Worm (Caenorhabditis elegans) whole organism, mixed stage, embryonic: Measurements from ENCODE around the gene acl-9.

Experiments used
- bed-3 ChIP-seq: fragments of 200-800 bp; sonication (Bioruptor generic); optimal IDR thresholded peaks from 3 replicates; lab custom pipeline; 2018; ENCODE audit warnings: mild to moderate bottlenecking, missing genetic modification characterization, moderate library complexity, missing compliant biosample characterization
- blmp-1 ChIP-seq: fragments of 150-350 bp; optimal IDR thresholded peaks from 2 replicates; lab custom pipeline; 2014; ENCODE audit warnings: missing biosample characterization, missing genetic modification characterization
- ceh-39 ChIP-seq: fragments of 150-350 bp; optimal IDR thresholded peaks from 2 replicates; lab custom pipeline; 2014; ENCODE audit warnings: missing biosample characterization, missing genetic modification characterization
- ceh-43 ChIP-seq: fragments of 200-800 bp; sonication (Bioruptor generic); optimal IDR thresholded peaks from 2 replicates; lab custom pipeline; 2018; ENCODE audit warnings: mild to moderate bottlenecking, missing genetic modification characterization, moderate library complexity, missing compliant biosample characterization
- ceh-83 ChIP-seq: fragments of 200-800 bp; sonication (Bioruptor generic); optimal IDR thresholded peaks from 2 replicates; lab custom pipeline; 2018; ENCODE audit warnings: mild to moderate bottlenecking, missing genetic modification characterization, missing compliant biosample characterization
- ces-1 ChIP-seq: fragments of 150-350 bp; optimal IDR thresholded peaks from 2 replicates; lab custom pipeline; 2014; ENCODE audit warnings: missing biosample characterization, missing genetic modification reagents, missing genetic modification characterization
- drap-1 ChIP-seq: fragments of 200-800 bp; sonication (Bioruptor generic); optimal IDR thresholded peaks from 3 replicates; lab custom pipeline; 2018; ENCODE audit warnings: mild to moderate bottlenecking, missing genetic modification characterization, missing compliant biosample characterization
- elt-1 ChIP-seq: sonication (generic microtip); optimal IDR thresholded peaks from 2 replicates; lab custom pipeline; 2017; ENCODE audit warnings: missing genetic modification characterization, mild to moderate bottlenecking, missing compliant biosample characterization, antibody characterized with exemption, moderate library complexity, borderline replicate concordance; ENCODE audit not compliant: insufficient read depth
- flh-1 ChIP-seq: fragments of 200-800 bp; sonication (Bioruptor generic); optimal IDR thresholded peaks from 2 replicates; lab custom pipeline; 2018; ENCODE audit warnings: mild to moderate bottlenecking, missing genetic modification characterization, moderate library complexity, missing compliant biosample characterization
- ham-2 ChIP-seq: fragments of 200-800 bp; sonication (Bioruptor generic); optimal IDR thresholded peaks from 2 replicates; lab custom pipeline; 2018; ENCODE audit warnings: mild to moderate bottlenecking, missing genetic modification characterization, missing compliant biosample characterization
- hlh-1 ChIP-seq: fragments of 150-350 bp; optimal IDR thresholded peaks from 2 replicates; lab custom pipeline; 2014; ENCODE audit warnings: missing biosample characterization, missing genetic modification reagents, missing genetic modification characterization
- lin-13 ChIP-seq: fragments of 150-350 bp; optimal IDR thresholded peaks from 2 replicates; lab custom pipeline; 2014; ENCODE audit warnings: missing biosample characterization, missing genetic modification characterization
- lin-32 ChIP-seq: fragments of 200-800 bp; sonication (Bioruptor generic); optimal IDR thresholded peaks from 2 replicates; lab custom pipeline; 2018; ENCODE audit warnings: mild to moderate bottlenecking, missing genetic modification characterization, missing compliant biosample characterization
- lsy-2 ChIP-seq: fragments of 150-350 bp; optimal IDR thresholded peaks from 2 replicates; lab custom pipeline; 2014; ENCODE audit warnings: missing biosample characterization, missing genetic modification characterization
- mab-5 ChIP-seq: fragments of 150-350 bp; optimal IDR thresholded peaks from 2 replicates; lab custom pipeline; 2014; ENCODE audit warnings: missing biosample characterization, missing genetic modification characterization
- mep-1 ChIP-seq: fragments of 150-350 bp; optimal IDR thresholded peaks from 2 replicates; lab custom pipeline; 2017; ENCODE audit warnings: missing biosample characterization, missing genetic modification reagents, missing genetic modification characterization, inconsistent platforms
- mls-2 ChIP-seq: sonication (generic microtip); optimal IDR thresholded peaks from 2 replicates; lab custom pipeline; 2016; ENCODE audit warnings: mild to moderate bottlenecking, missing genetic modification characterization, moderate library complexity, missing compliant biosample characterization
- nhr-2 ChIP-seq: fragments of 150-350 bp; optimal IDR thresholded peaks from 2 replicates; lab custom pipeline; 2014; ENCODE audit warnings: missing biosample characterization, missing genetic modification characterization
- nhr-28 ChIP-seq: fragments of 150-350 bp; optimal IDR thresholded peaks from 2 replicates; lab custom pipeline; 2014; ENCODE audit warnings: missing biosample characterization, missing genetic modification characterization
- nhr-76 ChIP-seq: sonication (generic microtip); optimal IDR thresholded peaks from 2 replicates; lab custom pipeline; 2017; ENCODE audit warnings: missing biosample characterization, missing genetic modification characterization
- pha-4 ChIP-seq: fragments of 150-350 bp; optimal IDR thresholded peaks from 2 replicates; lab custom pipeline; 2018; ENCODE audit warnings: missing biosample characterization, missing genetic modification reagents, missing genetic modification characterization
- sem-2 ChIP-seq: fragments of 200-800 bp; sonication (Bioruptor generic); optimal IDR thresholded peaks from 2 replicates; lab custom pipeline; 2018; ENCODE audit warnings: mild to moderate bottlenecking, missing genetic modification characterization, missing compliant biosample characterization
- sptf-1 ChIP-seq: sonication (generic microtip); optimal IDR thresholded peaks from 2 replicates; lab custom pipeline; 2017; ENCODE audit warnings: mild to moderate bottlenecking, missing genetic modification characterization, moderate library complexity, missing compliant biosample characterization
- tbx-8 ChIP-seq: fragments of 200-800 bp; sonication (Bioruptor generic); optimal IDR thresholded peaks from 2 replicates; lab custom pipeline; 2018; ENCODE audit warnings: mild to moderate bottlenecking, missing genetic modification characterization, moderate library complexity, missing compliant biosample characterization
- unc-120 ChIP-seq: sonication (generic microtip); optimal IDR thresholded peaks from 2 replicates; lab custom pipeline; 2017; ENCODE audit warnings: missing genetic modification characterization, missing compliant biosample characterization; ENCODE audit not compliant: poor library complexity, severe bottlenecking
- unc-39 ChIP-seq: fragments of 150-350 bp; optimal IDR thresholded peaks from 2 replicates; lab custom pipeline; 2014; ENCODE audit warnings: missing biosample characterization, missing genetic modification characterization
- unc-62 ChIP-seq: fragments of 150-350 bp; optimal IDR thresholded peaks from 2 replicates; lab custom pipeline; 2014; ENCODE audit warnings: missing biosample characterization, missing genetic modification reagents, missing genetic modification characterization
- zip-8 ChIP-seq: fragments of 150-350 bp; optimal IDR thresholded peaks from 2 replicates; lab custom pipeline; 2014; ENCODE audit warnings: missing biosample characterization, missing genetic modification characterization
- ztf-11 ChIP-seq: fragments of 150-350 bp; optimal IDR thresholded peaks from 2 replicates; lab custom pipeline; 2014; ENCODE audit warnings: missing biosample characterization, missing genetic modification characterization

acl-9 gene

ce11 chrV:6471208-6471607 lies 18.2 kb downstream of the acl-9 start:
- no peak for TF ChIP-seq flh-1 (GFP tag; lab: Kevin White, UChicago)
- no peak for TF ChIP-seq sptf-1 (tag; lab: Kevin White, UChicago)
- no peak for TF ChIP-seq ceh-83 (GFP tag; lab: Kevin White, UChicago)
- no peak for TF ChIP-seq lsy-2
- no peak for TF ChIP-seq lin-32 (GFP tag; lab: Kevin White, UChicago)
- TF ChIP-seq tbx-8 (GFP tag; lab: Kevin White, UChicago) = no peak
- TF ChIP-seq lin-13 (tag; lab: Kevin White, UChicago) = no peak
- TF ChIP-seq drap-1 (GFP tag; lab: Kevin White, UChicago) = no peak
- TF ChIP-seq unc-39 (tag; lab: Kevin White, UChicago) = no peak
- TF ChIP-seq ces-1 = peak; percentile 18
- peak; percentile 55 for TF ChIP-seq elt-1 (tag; lab: Kevin White, UChicago)

DNA sequence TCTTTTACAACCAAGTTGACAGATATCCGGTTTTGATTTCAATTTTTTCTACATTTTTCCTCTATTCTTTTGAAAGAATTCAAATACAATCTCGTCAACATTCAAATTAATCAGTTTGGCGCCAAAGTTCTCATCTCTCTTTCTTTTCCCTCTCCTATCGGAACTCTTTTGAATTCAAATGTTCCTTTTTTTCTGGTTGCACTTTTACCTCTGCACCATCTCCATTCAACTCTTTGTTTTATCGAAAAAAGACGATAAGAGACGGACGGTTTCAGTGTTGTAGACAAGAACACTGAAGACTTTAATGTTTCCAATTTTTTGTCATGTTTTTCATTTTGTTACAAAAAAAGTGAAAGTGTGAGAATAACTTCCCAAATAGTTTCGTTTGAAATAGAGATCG lies 23.0 kb downstream of the acl-9 start:
- no peak for TF ChIP-seq hlh-1 (tag; lab: Kevin White, UChicago)
- no peak for TF ChIP-seq unc-120 (tag; lab: Kevin White, UChicago)
- TF ChIP-seq sptf-1 (tag; lab: Kevin White, UChicago) = no peak

ce11 chrV:6485109-6485508 lies 32.1 kb downstream of the acl-9 start:
- TF ChIP-seq nhr-28 (tag; lab: Kevin White, UChicago) (no peak), mls-2 (tag; lab: Kevin White, UChicago) (peak; percentile 71), ceh-83 (GFP tag; lab: Kevin White, UChicago) (peak; percentile 20), pha-4 (tag; lab: Kevin White, UChicago) (peak; percentile 10), ztf-11 (tag; lab: Kevin White, UChicago) (no peak), nhr-2 (tag; lab: Kevin White, UChicago) (peak; percentile 47), ham-2 (no peak), ceh-43 (GFP tag; lab: Kevin White, UChicago) (peak; percentile 68), mab-5 (no peak), ces-1 (no peak), bed-3 (GFP tag; lab: Kevin White, UChicago) (no peak), zip-8 (tag; lab: Kevin White, UChicago) (no peak), lin-32 (GFP tag; lab: Kevin White, UChicago) (peak; percentile 22), unc-62 (GFP tag; lab: Kevin White, UChicago) (no peak), elt-1 (tag; lab: Kevin White, UChicago) (no peak), sptf-1 (tag; lab: Kevin White, UChicago) (peak; percentile 74), unc-39 (tag; lab: Kevin White, UChicago) (no peak), ceh-39 (tag; lab: Kevin White, UChicago) (no peak), sem-2 (GFP tag; lab: Kevin White, UChicago) (peak; percentile 23)
- TF ChIP-seq, all 35 proteins: peak for 8

DNA sequence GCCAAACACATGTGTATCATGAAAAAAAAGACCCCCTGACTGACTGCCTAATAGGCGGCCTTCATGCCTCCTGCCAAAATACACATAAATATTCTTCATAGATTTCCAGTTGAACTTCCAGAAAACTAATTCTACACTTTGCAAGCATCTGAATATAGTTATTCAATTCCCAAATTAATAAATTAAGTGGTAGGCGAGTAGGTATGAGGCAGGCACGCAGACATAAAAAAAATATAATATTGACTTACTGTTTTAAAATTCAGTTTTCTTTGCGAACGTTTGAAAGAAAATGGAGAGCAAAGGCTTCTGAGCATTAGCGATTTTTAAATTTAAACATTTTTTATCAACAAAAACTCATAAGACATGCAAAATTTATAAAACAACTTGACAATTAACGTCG lies 34.9 kb downstream of the acl-9 start:
- TF ChIP-seq pha-4 (tag; lab: Kevin White, UChicago) (no peak), sptf-1 (tag; lab: Kevin White, UChicago) (peak; percentile 0), ham-2 (no peak)

ce11 chrV:6488849-6489248 lies 35.8 kb downstream of the acl-9 start, which contains the start of gene lec-10:
Gene lec-10 (minus strand): TSS chrV:6489120.
- no peak for TF ChIP-seq lin-13 (tag; lab: Kevin White, UChicago)
- no peak for TF ChIP-seq pha-4 (tag; lab: Kevin White, UChicago)
- TF ChIP-seq unc-62 (GFP tag; lab: Kevin White, UChicago) = no peak
- TF ChIP-seq ham-2 = no peak
- no peak for TF ChIP-seq nhr-28 (tag; lab: Kevin White, UChicago)
- no peak for TF ChIP-seq blmp-1 (tag; lab: Kevin White, UChicago)
- no peak for TF ChIP-seq flh-1 (GFP tag; lab: Kevin White, UChicago)
- no peak for TF ChIP-seq sem-2 (GFP tag; lab: Kevin White, UChicago)
- no peak for TF ChIP-seq tbx-8 (GFP tag; lab: Kevin White, UChicago)
- no peak for TF ChIP-seq mab-5

DNA sequence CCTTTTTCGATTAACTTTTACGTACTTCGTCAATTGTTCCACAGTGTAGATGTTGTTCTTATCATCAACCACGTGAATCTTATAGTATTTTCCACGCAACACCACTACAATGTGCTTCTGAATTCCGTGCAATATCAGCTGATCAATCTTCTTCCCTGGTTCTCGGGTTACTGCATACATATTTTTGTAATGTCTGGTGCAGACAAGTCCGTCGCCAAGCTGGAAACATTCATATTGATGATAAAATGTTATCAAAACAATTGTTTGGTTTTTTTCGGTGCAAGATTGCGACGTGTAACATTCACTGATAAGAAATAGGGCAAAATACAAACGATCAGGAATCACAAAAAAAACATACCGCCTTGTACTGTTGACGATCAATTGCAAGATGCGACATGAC lies 39.5 kb downstream of the acl-9 start:
- TF ChIP-seq lin-13 (tag; lab: Kevin White, UChicago) (no peak), lin-32 (GFP tag; lab: Kevin White, UChicago) (no peak), nhr-76 (no peak), elt-1 (tag; lab: Kevin White, UChicago) (no peak), zip-8 (tag; lab: Kevin White, UChicago) (no peak), sptf-1 (tag; lab: Kevin White, UChicago) (no peak), lsy-2 (no peak), drap-1 (GFP tag; lab: Kevin White, UChicago) (no peak), mep-1 (tag; lab: Kevin White, UChicago) (no peak)
